Fruit fly (Drosophila melanogaster): ENCODE data around the gene CG5961.
A peak's percentile ranks its signal among the peaks of the same experiment; 100 is the strongest.

The CG5961 gene

DNA sequence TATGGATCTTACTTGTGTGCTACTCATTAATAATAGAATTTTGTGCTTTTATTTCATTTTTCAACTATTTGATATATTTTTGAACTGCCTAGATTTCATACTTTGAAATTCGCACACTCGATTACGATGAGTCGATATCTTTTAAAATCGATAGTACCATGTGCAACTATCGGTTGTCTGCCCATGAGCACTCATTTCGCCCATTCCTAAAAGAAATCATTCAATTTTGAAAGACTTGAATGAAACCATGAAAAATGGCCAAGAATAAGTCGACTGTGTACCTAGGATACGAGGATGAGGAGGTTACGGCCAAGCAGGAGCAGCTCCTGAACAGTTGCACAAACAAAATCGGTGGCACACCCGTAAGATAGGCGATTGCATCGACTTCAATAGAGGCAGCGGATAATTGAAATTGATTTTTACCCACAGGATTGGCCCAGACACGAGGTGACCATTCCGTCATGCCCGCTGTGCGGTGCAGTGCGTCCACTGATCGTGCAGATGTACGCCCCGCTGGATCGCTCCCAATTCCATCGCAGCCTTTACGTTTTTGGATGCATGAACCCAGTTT lies 3.6 kb downstream of the CG5961 start, which contains the start of gene trus (continued):
- TF ChIP-seq bcd (GFP tag; optimal IDR thresholded peaks at IDR 0.05) (no peak), H2.0 (GFP tag; IDR thresholded peaks at IDR 0.05) (no peak), mld (GFP tag; IDR thresholded peaks at IDR 0.05; ENCODE audit: partially characterized antibody) (0 out of 3 replicates have a peak, but pooled peaks have one; percentile 52), CG17912 (GFP tag; optimal IDR thresholded peaks at IDR 0.05) (no peak), CG8290 (GFP tag; optimal IDR thresholded peaks at IDR 0.05) (no peak), CG8290 (tag; optimal IDR thresholded peaks at IDR 0.05) (no peak), CG14860 (GFP tag; IDR thresholded peaks at IDR 0.05; ENCODE audit: partially characterized antibody) (peak; percentile 76), MESR4 (GFP tag; optimal IDR thresholded peaks at IDR 0.05) (peak; percentile 79), amos (GFP tag; IDR thresholded peaks at IDR 0.05; ENCODE audit: partially characterized antibody) (peak; percentile 90), unc-4 (GFP tag; IDR thresholded peaks at IDR 0.05; ENCODE audit: partially characterized antibody) (peak; percentile 91), dimm (GFP tag; IDR thresholded peaks at IDR 0.05) (no peak), CG2712 (tag; optimal IDR thresholded peaks at IDR 0.05) (no peak), vnd (GFP tag; IDR thresholded peaks at IDR 0.05; ENCODE audit: partially characterized antibody) (peak; percentile 76), Fer3 (tag; optimal IDR thresholded peaks at IDR 0.05) (no peak), Dll (GFP tag; IDR thresholded peaks at IDR 0.05; ENCODE audit: partially characterized antibody) (peak; percentile 92), Doc3 (GFP tag; IDR thresholded peaks at IDR 0.05; ENCODE audit: partially characterized antibody) (peak; percentile 88), zen (tag; optimal IDR thresholded peaks at IDR 0.05) (peak; percentile 7), nerfin-2 (GFP tag; IDR thresholded peaks at IDR 0.05; ENCODE audit: partially characterized antibody) (peak; percentile 69), Bgb (GFP tag; IDR thresholded peaks at IDR 0.05; ENCODE audit: partially characterized antibody) (peak; percentile 89), Scr (GFP tag; IDR thresholded peaks at IDR 0.05; ENCODE audit: partially characterized antibody) (peak; percentile 86), CG12236 (GFP tag; optimal IDR thresholded peaks at IDR 0.05) (no peak), CG12391 (tag; optimal IDR thresholded peaks at IDR 0.05) (no peak), otp (GFP tag; IDR thresholded peaks at IDR 0.05) (no peak), dm (GFP tag; optimal IDR thresholded peaks at IDR 0.05) (peak; percentile 11), CG14710 (tag; optimal IDR thresholded peaks at IDR 0.05) (peak; percentile 32), CG1529 (GFP tag; optimal IDR thresholded peaks at IDR 0.05) (no peak), CG11560 (tag; IDR thresholded peaks at IDR 0.05) (peak; percentile 94), Camta (GFP tag; optimal IDR thresholded peaks at IDR 0.05) (no peak), E2f2 (GFP tag; IDR thresholded peaks at IDR 0.05) (peak; percentile 91), ci (GFP tag; IDR thresholded peaks at IDR 0.05) (no peak), onecut (GFP tag; IDR thresholded peaks at IDR 0.05) (peak; percentile 90), HmgZ (tag; optimal IDR thresholded peaks at IDR 0.05) (peak; percentile 14), CG34224 (GFP tag; IDR thresholded peaks at IDR 0.05; ENCODE audit: partially characterized antibody) (peak; percentile 92), CG17829 (tag; optimal IDR thresholded peaks at IDR 0.05) (peak; percentile 4), Sry-δ (GFP tag; optimal IDR thresholded peaks at IDR 0.05) (peak; percentile 89), rib (GFP tag; IDR thresholded peaks at IDR 0.05) (0 out of 2 replicates have a peak, but pooled peaks have one; percentile 8), YL-1 (GFP tag; optimal IDR thresholded peaks at IDR 0.05) (peak; percentile 55), inv (GFP tag; IDR thresholded peaks at IDR 0.05; ENCODE audit: partially characterized antibody) (peak; percentile 69), CG7963 (GFP tag; IDR thresholded peaks at IDR 0.05; ENCODE audit: partially characterized antibody) (peak; percentile 62; the same call in 2 of the 3 replicates), CG12659 (GFP tag; optimal IDR thresholded peaks at IDR 0.05) (peak; percentile 24), Chrac-16 (GFP tag; optimal IDR thresholded peaks at IDR 0.05) (no peak), pzg (GFP tag; optimal IDR thresholded peaks at IDR 0.05) (peak; percentile 70), bbx (GFP tag; IDR thresholded peaks at IDR 0.05; ENCODE audit: partially characterized antibody) (peak; percentile 93), CG11695 (GFP tag; IDR thresholded peaks at IDR 0.05) (no peak), chinmo (GFP tag; IDR thresholded peaks at IDR 0.05; ENCODE audit: partially characterized antibody) (peak; percentile 87), ato (GFP tag; IDR thresholded peaks at IDR 0.05; ENCODE audit: partially characterized antibody) (peak; percentile 89), CG17186 (GFP tag; optimal IDR thresholded peaks at IDR 0.05) (peak; percentile 25), maf-S (GFP tag; optimal IDR thresholded peaks at IDR 0.05) (no peak)
